Worm (Caenorhabditis elegans): ENCODE results near the gene ttm-1.

- TF ChIP-seq ref-1 (GFP tag; conservative IDR thresholded peaks at IDR 0.05), result no peak
- no peak for TF ChIP-seq ztf-23 (GFP tag; IDR thresholded peaks at IDR 0.05)
- no peak for TF ChIP-seq klf-2 (GFP tag; conservative IDR thresholded peaks at IDR 0.05)
- TF ChIP-seq cog-1 (tag; optimal IDR thresholded peaks at IDR 0.05), result no peak
- TF ChIP-seq flt-1 (GFP tag; IDR thresholded peaks at IDR 0.05), result no peak
- TF ChIP-seq med-1 (GFP tag; optimal IDR thresholded peaks at IDR 0.05; ENCODE audit: insufficient read depth), result no peak
- no peak for TF ChIP-seq tab-1 (GFP tag; IDR thresholded peaks at IDR 0.05)
Measured at ce11 chrIII:12998252-12998651, 31.5 kb upstream of the ttm-1 start.
